Worm (Caenorhabditis elegans) whole organism, mixed stage, embryonic: ENCODE data around the gene C45G9.2.
A peak's percentile ranks its signal among the peaks of the same experiment; 100 is the strongest.

ENCODE experiments used
- M03D4.4 ChIP-seq: sonication (generic microtip); optimal IDR thresholded peaks from 2 replicates; lab custom pipeline; 2017; ENCODE audit warnings: mild to moderate bottlenecking, missing genetic modification characterization, missing compliant biosample characterization
- bed-3 ChIP-seq: fragments of 200-800 bp; sonication (Bioruptor generic); optimal IDR thresholded peaks from 3 replicates; lab custom pipeline; 2018; ENCODE audit warnings: mild to moderate bottlenecking, missing genetic modification characterization, moderate library complexity, missing compliant biosample characterization
- blmp-1 ChIP-seq: fragments of 150-350 bp; optimal IDR thresholded peaks from 2 replicates; lab custom pipeline; 2014; ENCODE audit warnings: missing biosample characterization, missing genetic modification characterization
- ceh-43 ChIP-seq: fragments of 200-800 bp; sonication (Bioruptor generic); optimal IDR thresholded peaks from 2 replicates; lab custom pipeline; 2018; ENCODE audit warnings: mild to moderate bottlenecking, missing genetic modification characterization, moderate library complexity, missing compliant biosample characterization
- ceh-83 ChIP-seq: fragments of 200-800 bp; sonication (Bioruptor generic); optimal IDR thresholded peaks from 2 replicates; lab custom pipeline; 2018; ENCODE audit warnings: mild to moderate bottlenecking, missing genetic modification characterization, missing compliant biosample characterization
- ces-1 ChIP-seq: fragments of 150-350 bp; optimal IDR thresholded peaks from 2 replicates; lab custom pipeline; 2014; ENCODE audit warnings: missing biosample characterization, missing genetic modification reagents, missing genetic modification characterization
- drap-1 ChIP-seq: fragments of 200-800 bp; sonication (Bioruptor generic); optimal IDR thresholded peaks from 3 replicates; lab custom pipeline; 2018; ENCODE audit warnings: mild to moderate bottlenecking, missing genetic modification characterization, missing compliant biosample characterization
- elt-1 ChIP-seq: sonication (generic microtip); optimal IDR thresholded peaks from 2 replicates; lab custom pipeline; 2017; ENCODE audit warnings: missing genetic modification characterization, mild to moderate bottlenecking, missing compliant biosample characterization, antibody characterized with exemption, moderate library complexity, borderline replicate concordance; ENCODE audit not compliant: insufficient read depth
- elt-3 ChIP-seq: fragments of 150-350 bp; optimal IDR thresholded peaks from 2 replicates; lab custom pipeline; 2014; ENCODE audit warnings: missing biosample characterization, missing genetic modification characterization
- flh-1 ChIP-seq: fragments of 200-800 bp; sonication (Bioruptor generic); optimal IDR thresholded peaks from 2 replicates; lab custom pipeline; 2018; ENCODE audit warnings: mild to moderate bottlenecking, missing genetic modification characterization, moderate library complexity, missing compliant biosample characterization
- ham-2 ChIP-seq: fragments of 200-800 bp; sonication (Bioruptor generic); optimal IDR thresholded peaks from 2 replicates; lab custom pipeline; 2018; ENCODE audit warnings: mild to moderate bottlenecking, missing genetic modification characterization, missing compliant biosample characterization
- hlh-1 ChIP-seq: fragments of 150-350 bp; optimal IDR thresholded peaks from 2 replicates; lab custom pipeline; 2014; ENCODE audit warnings: missing biosample characterization, missing genetic modification reagents, missing genetic modification characterization
- lin-32 ChIP-seq: fragments of 200-800 bp; sonication (Bioruptor generic); optimal IDR thresholded peaks from 2 replicates; lab custom pipeline; 2018; ENCODE audit warnings: mild to moderate bottlenecking, missing genetic modification characterization, missing compliant biosample characterization
- lsy-2 ChIP-seq: fragments of 150-350 bp; optimal IDR thresholded peaks from 2 replicates; lab custom pipeline; 2014; ENCODE audit warnings: missing biosample characterization, missing genetic modification characterization
- mab-5 ChIP-seq: fragments of 150-350 bp; optimal IDR thresholded peaks from 2 replicates; lab custom pipeline; 2014; ENCODE audit warnings: missing biosample characterization, missing genetic modification characterization
- mep-1 ChIP-seq: fragments of 150-350 bp; optimal IDR thresholded peaks from 2 replicates; lab custom pipeline; 2017; ENCODE audit warnings: missing biosample characterization, missing genetic modification reagents, missing genetic modification characterization, inconsistent platforms
- mls-2 ChIP-seq: sonication (generic microtip); optimal IDR thresholded peaks from 2 replicates; lab custom pipeline; 2016; ENCODE audit warnings: mild to moderate bottlenecking, missing genetic modification characterization, moderate library complexity, missing compliant biosample characterization
- nhr-12 ChIP-seq: fragments of 150-350 bp; optimal IDR thresholded peaks from 2 replicates; lab custom pipeline; 2014; ENCODE audit warnings: missing biosample characterization, missing genetic modification characterization
- nhr-2 ChIP-seq: fragments of 150-350 bp; optimal IDR thresholded peaks from 2 replicates; lab custom pipeline; 2014; ENCODE audit warnings: missing biosample characterization, missing genetic modification characterization
- nhr-237 ChIP-seq: fragments of 150-350 bp; optimal IDR thresholded peaks from 2 replicates; lab custom pipeline; 2014; ENCODE audit warnings: missing biosample characterization, missing genetic modification characterization
- nhr-28 ChIP-seq: fragments of 150-350 bp; optimal IDR thresholded peaks from 2 replicates; lab custom pipeline; 2014; ENCODE audit warnings: missing biosample characterization, missing genetic modification characterization
- nhr-76 ChIP-seq: sonication (generic microtip); optimal IDR thresholded peaks from 2 replicates; lab custom pipeline; 2017; ENCODE audit warnings: missing biosample characterization, missing genetic modification characterization
- snpc-4 ChIP-seq: fragments of 150-350 bp; optimal IDR thresholded peaks from 2 replicates; lab custom pipeline; 2014; ENCODE audit warnings: missing biosample characterization, missing genetic modification characterization
- sptf-1 ChIP-seq: sonication (generic microtip); optimal IDR thresholded peaks from 2 replicates; lab custom pipeline; 2017; ENCODE audit warnings: mild to moderate bottlenecking, missing genetic modification characterization, moderate library complexity, missing compliant biosample characterization
- tbx-8 ChIP-seq: fragments of 200-800 bp; sonication (Bioruptor generic); optimal IDR thresholded peaks from 2 replicates; lab custom pipeline; 2018; ENCODE audit warnings: mild to moderate bottlenecking, missing genetic modification characterization, moderate library complexity, missing compliant biosample characterization
- unc-39 ChIP-seq: fragments of 150-350 bp; optimal IDR thresholded peaks from 2 replicates; lab custom pipeline; 2014; ENCODE audit warnings: missing biosample characterization, missing genetic modification characterization
- unc-62 ChIP-seq: fragments of 150-350 bp; optimal IDR thresholded peaks from 2 replicates; lab custom pipeline; 2014; ENCODE audit warnings: missing biosample characterization, missing genetic modification reagents, missing genetic modification characterization
- zip-8 ChIP-seq: fragments of 150-350 bp; optimal IDR thresholded peaks from 2 replicates; lab custom pipeline; 2014; ENCODE audit warnings: missing biosample characterization, missing genetic modification characterization
- ztf-11 ChIP-seq: fragments of 150-350 bp; optimal IDR thresholded peaks from 2 replicates; lab custom pipeline; 2014; ENCODE audit warnings: missing biosample characterization, missing genetic modification characterization

Gene C45G9.2

ce11 chrIII:5068675-5069233 is at the start of gene C45G9.2, which contains the start of gene C45G9.11:
Gene C45G9.2, plus strand, starts transcription at chrIII:5069066.
Gene C45G9.11, minus strand, starts transcription at chrIII:5068725.
- TF ChIP-seq ces-1 (peak; percentile 82), ztf-11 (tag; lab: Kevin White, UChicago) (no peak), sptf-1 (no peak), tbx-8 (GFP tag; lab: Kevin White, UChicago) (no peak), unc-62 (GFP tag; lab: Kevin White, UChicago) (no peak), drap-1 (GFP tag; lab: Kevin White, UChicago) (no peak), ceh-83 (GFP tag; lab: Kevin White, UChicago) (peak; percentile 36), lin-32 (GFP tag; lab: Kevin White, UChicago) (peak; percentile 39), hlh-1 (tag; lab: Kevin White, UChicago) (peak; percentile 16), mep-1 (tag; lab: Kevin White, UChicago) (peak; percentile 59)

- TF ChIP-seq mls-2 (no peak), unc-62 (GFP tag; lab: Kevin White, UChicago) (no peak), ceh-83 (GFP tag; lab: Kevin White, UChicago) (no peak), tbx-8 (GFP tag; lab: Kevin White, UChicago) (no peak), lsy-2 (tag; lab: Kevin White, UChicago) (no peak), nhr-28 (tag; lab: Kevin White, UChicago) (no peak), nhr-2 (tag; lab: Kevin White, UChicago) (no peak), lin-32 (GFP tag; lab: Kevin White, UChicago) (no peak)
These were observed 47.9 kb upstream of the C45G9.2 start, which contains the start of gene mdt-11 for ce11 chrIII:5020924-5021323. Gene mdt-11, plus strand, starts transcription at chrIII:5021224.

DNA sequence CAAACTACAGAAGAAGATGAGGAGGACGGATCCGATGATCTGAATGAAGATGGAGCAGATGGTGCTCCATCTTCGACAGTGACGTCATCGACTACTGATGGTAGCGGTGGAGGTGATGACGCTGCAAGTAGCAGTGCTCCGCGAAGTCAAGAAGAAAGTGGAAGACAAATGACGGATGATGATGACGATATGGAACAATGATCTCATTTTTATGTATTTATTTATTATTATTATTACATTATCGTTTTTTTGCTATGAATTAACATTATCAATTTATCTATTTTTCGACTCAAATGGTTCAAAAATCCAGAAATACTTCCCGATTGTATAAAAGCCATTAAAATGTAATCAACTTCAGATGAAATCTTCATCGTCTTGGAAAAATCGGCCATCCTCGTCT is 47.2 kb upstream of the C45G9.2 start, which contains the start of gene R144.3:
TSS of gene R144.3 (plus strand) at position 301 of the 400 bp plus-strand sequence.
- TF ChIP-seq drap-1 (GFP tag; lab: Kevin White, UChicago): no peak
- no peak for TF ChIP-seq elt-3 (tag; lab: Kevin White, UChicago)
- TF ChIP-seq snpc-4 (tag; lab: Kevin White, UChicago): no peak
- TF ChIP-seq blmp-1: no peak
- TF ChIP-seq ham-2: no peak
- no peak for TF ChIP-seq nhr-237 (tag; lab: Kevin White, UChicago)
- TF ChIP-seq nhr-28 (tag; lab: Kevin White, UChicago): no peak

- TF ChIP-seq bed-3: no peak
- no peak for TF ChIP-seq ces-1
- no peak for TF ChIP-seq sptf-1
- no peak for TF ChIP-seq nhr-2 (tag; lab: Kevin White, UChicago)
- TF ChIP-seq zip-8 (tag; lab: Kevin White, UChicago): no peak
- no peak for TF ChIP-seq unc-62 (GFP tag; lab: Kevin White, UChicago)
- TF ChIP-seq elt-1: no peak
These were observed 45.9 kb upstream of the C45G9.2 start, which contains the start of gene R144.13 for ce11 chrIII:5022964-5023363. Gene R144.13, plus strand, starts transcription at chrIII:5023264.

DNA sequence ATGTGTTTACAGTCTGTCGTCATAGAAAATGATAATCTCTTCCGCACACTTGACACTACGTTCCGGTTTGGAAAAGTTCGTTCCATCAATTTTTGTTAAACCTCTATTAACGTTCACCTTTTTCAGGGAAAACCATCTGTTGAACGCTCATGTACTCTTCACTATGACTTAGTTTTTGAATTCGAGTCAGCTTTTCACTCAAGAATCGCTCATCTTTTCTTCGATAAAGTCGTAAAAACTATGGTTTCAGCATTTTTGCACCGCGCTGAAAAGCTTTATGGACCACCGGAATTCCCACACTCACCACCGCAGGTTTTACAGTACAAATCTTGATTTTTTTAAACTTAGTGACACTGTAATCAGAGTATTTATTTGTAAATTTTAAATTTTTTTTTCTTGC is 45.2 kb upstream of the C45G9.2 start:
- no peak for TF ChIP-seq ztf-11 (tag; lab: Kevin White, UChicago)
- TF ChIP-seq bed-3: no peak
- TF ChIP-seq ces-1: no peak
- no peak for TF ChIP-seq nhr-237 (tag; lab: Kevin White, UChicago)
- no peak for TF ChIP-seq drap-1 (GFP tag; lab: Kevin White, UChicago)
- TF ChIP-seq unc-39 (tag; lab: Kevin White, UChicago): no peak
- TF ChIP-seq nhr-12 (tag; lab: Kevin White, UChicago): no peak
- TF ChIP-seq elt-1: no peak
- no peak for TF ChIP-seq nhr-76 (tag; lab: Kevin White, UChicago)
- no peak for TF ChIP-seq ham-2
- TF ChIP-seq ceh-43 (GFP tag; lab: Kevin White, UChicago): no peak
- TF ChIP-seq mab-5 (tag; lab: Kevin White, UChicago): no peak
- no peak for TF ChIP-seq sptf-1
- no peak for TF ChIP-seq nhr-2 (tag; lab: Kevin White, UChicago)
- no peak for TF ChIP-seq M03D4.4
- no peak for TF ChIP-seq flh-1
